Fruit fly (Drosophila melanogaster): ENCODE results near the gene CG2962.

- TF ChIP-seq CTCF (optimal IDR thresholded peaks at IDR 0.05) = no peak
- no peak for TF ChIP-seq CG8478 (optimal IDR thresholded peaks at IDR 0.05)
Measured at dm6 chrX:10247366-10247765, 30.9 kb upstream of the CG2962 start.

Data from S2 (cell line).